Fruit fly (Drosophila melanogaster) whole organism, embryonic: ENCODE measurements around the gene Prim1.
A peak's percentile ranks its signal among the peaks of the same experiment; 100 is the strongest.

Experiments
- Atf3 ChIP-seq: fragments of 200-800 bp; sonication (Bioruptor generic); optimal IDR thresholded peaks from 3 replicates; lab custom pipeline; 2016; ENCODE audit warnings: missing biosample characterization, missing genetic modification characterization
- Awh ChIP-seq: fragments of 200-800 bp; sonication (Bioruptor generic); IDR thresholded peaks from 2 replicates; pipeline ENCODE4, ENCODE4 v1.3.6; 2022; ENCODE audit warnings: missing biosample characterization, missing genetic modification characterization
- CG1024 ChIP-seq: fragments of 200-800 bp; sonication (Bioruptor generic); IDR thresholded peaks from 2 replicates; pipeline ENCODE4 v1.3.6; 2022; ENCODE audit warnings: missing biosample characterization, missing genetic modification characterization
- CG10267 ChIP-seq: fragments of 200-800 bp; sonication (Bioruptor generic); optimal IDR thresholded peaks from 2 replicates; lab custom pipeline; 2018; ENCODE audit warnings: missing biosample characterization, mild to moderate bottlenecking, missing genetic modification characterization, moderate library complexity
- CG10979 ChIP-seq: fragments of 200-800 bp; sonication (Bioruptor generic); optimal IDR thresholded peaks from 2 replicates; lab custom pipeline; 2018; ENCODE audit warnings: missing biosample characterization, mild to moderate bottlenecking, missing genetic modification characterization, moderate library complexity
- CG11398 ChIP-seq: fragments of 200-800 bp; sonication (Bioruptor generic); optimal IDR thresholded peaks from 2 replicates; lab custom pipeline; 2016; ENCODE audit warnings: missing biosample characterization, missing genetic modification characterization
- CG11696 ChIP-seq: fragments of 200-800 bp; sonication (Bioruptor generic); IDR thresholded peaks from 2 replicates; pipeline ENCODE4 v1.3.6; 2022; ENCODE audit warnings: missing biosample characterization, missing genetic modification characterization
- CG12744 ChIP-seq: fragments of 200-800 bp; sonication (Bioruptor generic); optimal IDR thresholded peaks from 2 replicates; lab custom pipeline; 2016; ENCODE audit warnings: missing biosample characterization, missing genetic modification characterization
- CG13894 ChIP-seq: fragments of 200-800 bp; sonication (Bioruptor generic); optimal IDR thresholded peaks from 3 replicates; lab custom pipeline; 2018; ENCODE audit warnings: missing biosample characterization, mild to moderate bottlenecking, missing genetic modification characterization, moderate library complexity
- CG14860 ChIP-seq: fragments of 200-800 bp; sonication (Bioruptor generic); IDR thresholded peaks from 3 replicates; pipeline ENCODE4 v1.3.6; 2022; ENCODE audit warnings: missing biosample characterization, missing genetic modification characterization; ENCODE audit not compliant: partially characterized antibody
- CG15479 ChIP-seq: fragments of 200-800 bp; sonication (Bioruptor generic); optimal IDR thresholded peaks from 3 replicates; lab custom pipeline; 2019; ENCODE audit warnings: missing biosample characterization, mild to moderate bottlenecking, missing genetic modification characterization, moderate library complexity
- CG1603 ChIP-seq: fragments of 200-800 bp; sonication (Bioruptor generic); optimal IDR thresholded peaks from 2 replicates; lab custom pipeline; 2019; ENCODE audit warnings: missing biosample characterization, mild to moderate bottlenecking, missing genetic modification characterization, moderate library complexity
- CG17359 ChIP-seq: fragments of 200-800 bp; sonication (Bioruptor generic); optimal IDR thresholded peaks from 3 replicates; lab custom pipeline; 2018; ENCODE audit warnings: missing biosample characterization, mild to moderate bottlenecking, missing genetic modification characterization, moderate library complexity
- CG2116 ChIP-seq: fragments of 200-800 bp; sonication (Bioruptor generic); optimal IDR thresholded peaks from 3 replicates; lab custom pipeline; 2018; ENCODE audit warnings: missing biosample characterization, mild to moderate bottlenecking, missing genetic modification characterization
- CG2202 ChIP-seq: fragments of 200-800 bp; sonication (Bioruptor generic); optimal IDR thresholded peaks from 2 replicates; lab custom pipeline; 2018; ENCODE audit warnings: missing biosample characterization, mild to moderate bottlenecking, missing genetic modification characterization
- CG2875 ChIP-seq: fragments of 200-800 bp; sonication (Bioruptor generic); optimal IDR thresholded peaks from 2 replicates; lab custom pipeline; 2017; ENCODE audit warnings: missing biosample characterization, mild to moderate bottlenecking, missing genetic modification characterization, missing genetic modification reagents
- CG3065 ChIP-seq: fragments of 200-800 bp; sonication (Bioruptor generic); optimal IDR thresholded peaks from 2 replicates; lab custom pipeline; 2016; ENCODE audit warnings: missing biosample characterization, missing genetic modification characterization
- CG4404 ChIP-seq: fragments of 200-800 bp; sonication (Bioruptor generic); IDR thresholded peaks from 2 replicates; pipeline ENCODE4 v1.3.6; 2022; ENCODE audit warnings: missing biosample characterization, missing genetic modification characterization
- CG4617 ChIP-seq: fragments of 200-800 bp; sonication (Bioruptor generic); optimal IDR thresholded peaks from 3 replicates; lab custom pipeline; 2016; ENCODE audit warnings: missing biosample characterization, missing genetic modification characterization, borderline replicate concordance
- CG4707 ChIP-seq: fragments of 200-800 bp; sonication (Bioruptor generic); optimal IDR thresholded peaks from 2 replicates; lab custom pipeline; 2018; ENCODE audit warnings: missing biosample characterization, mild to moderate bottlenecking, missing genetic modification characterization, moderate library complexity
- CG7556 ChIP-seq: fragments of 200-800 bp; sonication (Bioruptor generic); optimal IDR thresholded peaks from 2 replicates; lab custom pipeline; 2017; ENCODE audit warnings: missing biosample characterization, mild to moderate bottlenecking, missing genetic modification characterization
- CG7987 ChIP-seq: fragments of 200-800 bp; sonication (Bioruptor generic); optimal IDR thresholded peaks from 2 replicates; lab custom pipeline; 2018; ENCODE audit warnings: missing biosample characterization, mild to moderate bottlenecking, missing genetic modification characterization, moderate library complexity
- CG8290 ChIP-seq, 3 experiments: fragments of 200-800 bp; sonication (Bioruptor generic); optimal IDR thresholded peaks; 2 replicates each; lab custom pipeline; 2016 to 2019; ENCODE audit warnings: missing biosample characterization in 3 of 3, missing genetic modification characterization in 3 of 3, mild to moderate bottlenecking in 2 of 3, moderate library complexity in 1 of 3
- CG8478 ChIP-seq: fragments of >200 bp; optimal IDR thresholded peaks from 2 replicates; lab custom pipeline; 2018
- Camta ChIP-seq: fragments of 200-800 bp; sonication (Bioruptor generic); optimal IDR thresholded peaks from 2 replicates; lab custom pipeline; 2016; ENCODE audit warnings: missing biosample characterization, missing genetic modification characterization
- GATAe ChIP-seq: fragments of 200-800 bp; sonication (Bioruptor generic); conservative IDR thresholded peaks from 2 replicates; pipeline ENCODE4 v1.3.6; 2022; ENCODE audit warnings: missing biosample characterization, missing genetic modification characterization
- HHEX ChIP-seq: fragments of 200-800 bp; sonication (Bioruptor generic); optimal IDR thresholded peaks from 3 replicates; lab custom pipeline; 2017; ENCODE audit warnings: missing biosample characterization, mild to moderate bottlenecking, missing genetic modification characterization, missing genetic modification reagents
- Hmr ChIP-seq: fragments of 200-800 bp; sonication (Bioruptor generic); optimal IDR thresholded peaks from 3 replicates; lab custom pipeline; 2017; ENCODE audit warnings: mild to moderate bottlenecking, missing biosample characterization, missing genetic modification reagents, missing genetic modification characterization
- Lpt ChIP-seq: fragments of >200 bp; optimal IDR thresholded peaks from 2 replicates; lab custom pipeline; 2018; ENCODE audit warnings: missing biosample characterization, missing genetic modification characterization
- NK7.1 ChIP-seq: fragments of 200-800 bp; sonication (Bioruptor generic); optimal IDR thresholded peaks from 3 replicates; lab custom pipeline; 2016; ENCODE audit warnings: missing biosample characterization, missing genetic modification characterization
- Neu2 ChIP-seq: fragments of 200-800 bp; sonication (Bioruptor generic); optimal IDR thresholded peaks from 3 replicates; lab custom pipeline; 2016; ENCODE audit warnings: missing biosample characterization, missing genetic modification characterization, borderline replicate concordance
- Ptx1 ChIP-seq: fragments of 200-800 bp; sonication (Bioruptor generic); IDR thresholded peaks from 2 replicates; pipeline ENCODE4 v1.3.6; 2022; ENCODE audit warnings: missing biosample characterization, missing genetic modification characterization
- Scr ChIP-seq: fragments of 200-800 bp; sonication (Bioruptor generic); IDR thresholded peaks from 2 replicates; pipeline ENCODE4 v1.3.6; 2022; ENCODE audit warnings: missing biosample characterization, missing genetic modification characterization; ENCODE audit not compliant: partially characterized antibody
- Vsx1 ChIP-seq: fragments of 200-800 bp; sonication (Bioruptor generic); optimal IDR thresholded peaks from 2 replicates; lab custom pipeline; 2017; ENCODE audit warnings: missing biosample characterization, mild to moderate bottlenecking, missing genetic modification characterization, missing genetic modification reagents
- YL-1 ChIP-seq: fragments of 200-800 bp; sonication (Bioruptor generic); optimal IDR thresholded peaks from 3 replicates; lab custom pipeline; 2017; ENCODE audit warnings: missing biosample characterization, mild to moderate bottlenecking, missing genetic modification characterization
- ash1 ChIP-seq: fragments of 200-800 bp; sonication (Bioruptor generic); optimal IDR thresholded peaks from 2 replicates; lab custom pipeline; 2018; ENCODE audit warnings: missing biosample characterization, mild to moderate bottlenecking, missing genetic modification characterization
- bigmax ChIP-seq: fragments of 200-800 bp; sonication (Bioruptor generic); optimal IDR thresholded peaks from 2 replicates; lab custom pipeline; 2018; ENCODE audit warnings: missing biosample characterization, mild to moderate bottlenecking, missing genetic modification characterization
- crp ChIP-seq, 2 experiments: fragments of 200-800 bp; sonication (Bioruptor generic); optimal IDR thresholded peaks; 2 replicates in 1 of 2; 3 replicates in 1 of 2; lab custom pipeline; 2017; ENCODE audit warnings: missing biosample characterization in 2 of 2, missing genetic modification characterization in 2 of 2, mild to moderate bottlenecking in 1 of 2, moderate library complexity in 1 of 2
- danr ChIP-seq: fragments of 200-800 bp; sonication (Bioruptor generic); IDR thresholded peaks from 2 replicates; pipeline ENCODE4 v1.3.6; 2022; ENCODE audit warnings: missing biosample characterization, missing genetic modification characterization
- dati ChIP-seq: fragments of 200-800 bp; sonication (Bioruptor generic); IDR thresholded peaks from 2 replicates; pipeline ENCODE4 v1.3.6; 2022; ENCODE audit warnings: missing biosample characterization, missing genetic modification characterization
- emc ChIP-seq: fragments of 200-800 bp; sonication (Bioruptor generic); optimal IDR thresholded peaks from 2 replicates; lab custom pipeline; 2016; ENCODE audit warnings: missing biosample characterization, missing genetic modification characterization
- exex ChIP-seq: fragments of 200-800 bp; sonication (Bioruptor generic); optimal IDR thresholded peaks from 4 replicates; lab custom pipeline; 2018; ENCODE audit warnings: missing biosample characterization, mild to moderate bottlenecking, missing genetic modification characterization, moderate library complexity
- mirr ChIP-seq: fragments of 200-800 bp; sonication (Bioruptor generic); optimal IDR thresholded peaks from 3 replicates; lab custom pipeline; 2018; ENCODE audit warnings: missing biosample characterization, mild to moderate bottlenecking, missing genetic modification characterization
- pita ChIP-seq: fragments of 200-800 bp; sonication (Bioruptor generic); optimal IDR thresholded peaks from 2 replicates; lab custom pipeline; 2017; ENCODE audit warnings: missing biosample characterization, mild to moderate bottlenecking, missing genetic modification characterization
- unc-4 ChIP-seq: fragments of 200-800 bp; sonication (Bioruptor generic); IDR thresholded peaks from 2 replicates; pipeline ENCODE4 v1.3.6; 2022; ENCODE audit warnings: missing biosample characterization, missing genetic modification characterization; ENCODE audit not compliant: partially characterized antibody
- wdn ChIP-seq: fragments of 200-800 bp; sonication (Bioruptor generic); IDR thresholded peaks from 2 replicates; pipeline ENCODE4 v1.3.6; 2022; ENCODE audit warnings: missing biosample characterization, missing genetic modification characterization
- yki ChIP-seq: fragments of >200 bp; optimal IDR thresholded peaks from 3 replicates; lab custom pipeline; 2018
- zfh2 ChIP-seq: fragments of 200-800 bp; sonication (Bioruptor generic); optimal IDR thresholded peaks from 2 replicates; lab custom pipeline; 2016; ENCODE audit warnings: missing biosample characterization, missing genetic modification characterization

Gene Prim1

DNA sequence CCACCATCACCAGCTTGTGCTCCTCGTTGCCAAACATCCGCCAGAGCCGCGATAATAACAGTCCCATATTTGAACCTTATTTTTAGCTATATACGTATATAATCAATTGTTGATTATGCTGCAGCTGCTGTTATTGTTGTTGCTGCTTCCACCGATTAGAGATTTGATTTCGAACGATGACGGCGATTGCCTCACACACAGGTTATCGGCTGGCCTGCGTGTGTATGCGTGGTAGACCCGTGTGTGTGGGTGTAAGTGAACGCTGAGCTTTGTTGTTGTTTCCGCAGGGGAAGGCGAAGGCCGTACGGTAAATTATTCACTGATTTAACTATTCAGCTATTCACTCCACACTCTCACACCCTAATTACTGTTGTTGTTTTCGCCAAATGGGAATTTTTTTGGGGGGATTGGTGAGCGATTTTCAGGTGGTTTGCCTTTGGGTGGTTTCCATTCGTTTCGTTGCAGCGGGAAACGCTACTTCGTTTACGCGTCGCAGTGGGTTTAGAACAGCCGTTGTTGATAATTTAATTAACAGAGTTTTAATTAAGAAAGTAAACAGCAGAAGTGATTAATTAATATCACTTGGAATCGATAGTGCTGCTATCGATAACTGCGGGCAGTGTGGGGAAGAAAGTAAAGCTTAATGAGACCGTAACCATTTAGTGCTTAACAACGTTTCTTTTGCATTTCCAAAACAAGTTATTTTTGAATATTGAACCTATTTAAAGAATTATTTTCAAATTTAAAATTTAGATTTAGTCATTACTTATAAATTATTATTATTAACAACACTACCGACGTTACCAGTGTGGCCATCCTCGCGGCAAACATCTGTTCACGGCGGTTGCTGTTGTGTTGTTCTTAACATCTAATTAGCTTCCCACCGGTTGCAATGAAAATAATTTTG, 40.6 kb upstream of the Prim1 start, which contains the start of the genes Arl5 and CG13671 (continued):
- TF ChIP-seq GATAe (GFP tag; lab: Robert Waterston, UW) (peak; percentile 66), CG11696 (GFP tag; lab: Robert Waterston, UW) (no peak; the same call in 1 of the 2 replicates), CG8290 (GFP tag; optimal IDR thresholded peaks at IDR 0.05; lab: Kevin White, UChicago) (peak; percentile 86), CG8290 (tag; optimal IDR thresholded peaks at IDR 0.05; lab: Kevin White, UChicago) (peak in 1 of 2 experiments; percentile 28), NK7.1 (GFP tag; lab: Kevin White, UChicago) (no peak), Camta (peak; percentile 47), CG3065 (GFP tag; lab: Kevin White, UChicago) (peak; percentile 75), pita (GFP tag; lab: Kevin White, UChicago) (no peak), CG7556 (GFP tag; lab: Kevin White, UChicago) (peak; percentile 75), CG10979 (tag; lab: Kevin White, UChicago) (peak; percentile 62), CG1603 (tag; lab: Kevin White, UChicago) (peak; percentile 25), Vsx1 (peak; percentile 99), Awh (GFP tag; lab: Robert Waterston, UW) (peak; percentile 27; the same call in 1 of the 2 replicates), CG4707 (no peak), CG17359 (tag; lab: Kevin White, UChicago) (peak; percentile 77), CG13894 (tag; lab: Kevin White, UChicago) (no peak), Ptx1 (GFP tag; lab: Robert Waterston, UW) (peak; percentile 91), bigmax (no peak), exex (tag; lab: Kevin White, UChicago) (peak; percentile 85), Atf3 (peak; percentile 45), CG14860 (GFP tag; lab: Robert Waterston, UW) (peak; percentile 62; the same call in 2 of the 3 replicates), danr (GFP tag; lab: Robert Waterston, UW) (no peak; the same call in 1 of the 2 replicates), CG1024 (GFP tag; lab: Robert Waterston, UW) (peak; percentile 40), CG2202 (tag; lab: Kevin White, UChicago) (peak; percentile 68), Hmr (GFP tag; lab: Kevin White, UChicago) (peak; percentile 75), YL-1 (GFP tag; lab: Kevin White, UChicago) (peak; percentile 82), Lpt (GFP tag; lab: Kevin White, UChicago) (no peak), CG2875 (peak; percentile 50), crp (GFP tag; optimal IDR thresholded peaks at IDR 0.05; lab: Kevin White, UChicago) (peak in 1 of 2 experiments; percentile 89), Neu2 (GFP tag; lab: Kevin White, UChicago) (no peak), yki (lab: Kevin White, UChicago) (no peak), dati (0 out of 2 replicates have a peak, but pooled peaks have one; percentile 2), CG7987 (GFP tag; lab: Kevin White, UChicago) (peak; percentile 42), emc (GFP tag; lab: Kevin White, UChicago) (no peak), CG12744 (GFP tag; lab: Kevin White, UChicago) (no peak), mirr (GFP tag; lab: Kevin White, UChicago) (peak; percentile 27)

DNA sequence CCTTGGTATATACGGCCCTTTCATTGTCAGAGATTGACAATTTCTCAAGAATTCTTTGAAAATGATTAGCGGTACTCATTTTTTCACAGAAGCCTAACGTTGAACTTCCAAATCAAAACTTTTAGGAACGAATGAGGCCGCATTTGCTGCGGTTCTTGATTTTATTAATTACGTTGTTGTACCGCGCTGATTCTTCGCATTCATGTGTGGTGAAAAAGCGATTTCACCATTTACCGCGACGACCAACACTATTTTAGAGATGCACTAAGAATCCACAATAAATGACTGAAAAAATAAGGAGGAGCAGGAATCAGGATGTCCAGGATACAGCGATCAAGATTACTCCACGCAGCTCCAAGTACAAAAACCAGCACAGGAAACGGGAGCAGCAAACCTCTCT, 36.2 kb upstream of the Prim1 start, which contains the start of the genes CG7194 and Sbp2:
CG7194 (minus strand) TSS at position 148 of the 400 bp plus-strand sequence.
Sbp2 (plus strand) TSS at position 246 of the 400 bp plus-strand sequence.
- peak; percentile 74 for TF ChIP-seq CG10267
- TF ChIP-seq HHEX (GFP tag; lab: Kevin White, UChicago): no peak
- TF ChIP-seq wdn (GFP tag; lab: Robert Waterston, UW): no peak
- peak; percentile 10; the same call in 1 of the 2 replicates for TF ChIP-seq Scr
- peak; percentile 20 for TF ChIP-seq CG4617 (GFP tag; lab: Kevin White, UChicago)
- TF ChIP-seq CG11398 (GFP tag; lab: Kevin White, UChicago): no peak
- no peak for TF ChIP-seq CG8478 (lab: Kevin White, UChicago)
- TF ChIP-seq CG15479 (GFP tag; lab: Kevin White, UChicago): no peak
- peak; percentile 23 for TF ChIP-seq zfh2 (GFP tag; lab: Kevin White, UChicago)
- TF ChIP-seq unc-4: no peak
- peak; percentile 17 for TF ChIP-seq CG2116 (GFP tag; lab: Kevin White, UChicago)
- no peak for TF ChIP-seq ash1
- TF ChIP-seq Ptx1 (GFP tag; lab: Robert Waterston, UW): no peak
- no peak for TF ChIP-seq CG4404 (GFP tag; lab: Robert Waterston, UW)
